Fruit fly (Drosophila melanogaster): ENCODE results near the gene CCT6.
"Not testable (repeated sequence)": the region's sequence is repeated elsewhere in the genome, so short reads cannot be mapped to it uniquely, and the experiment has no call there.

The CCT6 gene

DNA sequence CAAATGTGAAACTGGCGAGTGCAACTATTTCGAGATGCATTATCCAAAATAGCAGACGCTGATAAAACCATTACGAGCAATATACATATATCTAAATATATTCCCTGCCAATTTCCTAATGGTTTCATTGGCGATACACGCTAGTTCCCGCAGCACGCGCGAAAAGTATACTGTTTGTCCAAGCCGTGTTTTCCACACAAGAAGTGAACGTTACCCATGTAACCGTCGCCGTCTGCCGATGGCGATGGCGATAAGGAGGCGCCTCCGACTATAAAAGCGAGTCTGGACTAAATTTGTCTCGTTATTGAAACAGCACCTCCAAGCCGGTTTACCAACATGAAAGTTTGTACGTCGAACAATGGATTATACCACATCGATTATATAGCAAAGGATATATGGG lies 32.4 kb downstream of the CCT6 start, which contains the start of gene CG43673:
Gene CG43673, plus strand, starts transcription at position 301 of the 400 bp plus-strand sequence.
- TF ChIP-seq CG17801 (GFP tag; optimal IDR thresholded peaks at IDR 0.05; ENCODE audit: partially characterized antibody): no peak

- TF ChIP-seq CG17801 (GFP tag; optimal IDR thresholded peaks at IDR 0.05; ENCODE audit: partially characterized antibody): no peak
These were observed 37.2 kb downstream of the CCT6 start, which contains the start of gene Efhc1.1 for dm6 chrX:15783610-15784009. TSS of gene Efhc1.1 (minus strand) at chrX:15783710.

DNA sequence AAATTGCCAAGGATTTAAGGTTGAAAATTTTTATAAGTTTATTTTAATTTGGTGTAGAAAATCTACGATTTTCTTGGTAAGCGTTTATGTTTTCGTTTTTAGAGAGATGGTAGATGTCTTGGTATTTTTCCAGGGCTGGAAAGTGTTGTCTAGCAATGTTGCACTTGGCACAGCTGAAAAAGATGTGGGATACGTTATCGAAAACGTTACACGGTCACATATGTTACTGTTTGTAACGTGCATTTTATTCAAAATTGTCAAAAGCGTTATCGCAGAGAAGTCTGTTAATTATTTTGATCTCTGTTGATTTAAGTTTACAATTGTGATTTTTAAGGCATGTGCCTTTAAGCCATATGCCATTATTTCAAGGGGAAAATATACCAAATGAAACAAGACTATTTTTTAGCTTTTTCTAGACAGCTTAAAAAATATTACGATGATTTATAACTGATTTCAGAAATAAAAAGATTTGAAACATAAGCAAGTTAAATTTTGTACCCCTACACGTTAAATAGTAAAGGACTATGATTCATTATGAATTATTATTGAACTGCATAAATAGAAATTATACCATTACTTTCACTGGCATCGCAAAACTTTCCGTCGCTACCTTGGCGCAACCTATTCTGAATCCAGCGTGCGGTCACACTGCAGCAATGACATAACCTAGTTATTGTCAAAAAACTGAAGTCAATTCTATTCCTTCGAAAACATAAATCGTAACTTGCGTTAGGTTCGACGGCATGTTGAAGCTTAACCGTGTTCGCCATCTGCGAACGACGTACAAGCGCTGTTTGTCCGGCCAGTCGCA lies 39.2 kb downstream of the CCT6 start, which contains the start of the genes Paf-AHalpha and mRpS30:
Gene Paf-AHalpha, minus strand, starts transcription at position 155 of the 811 bp plus-strand sequence.
Gene mRpS30, plus strand, starts transcription at position 619 of the 811 bp plus-strand sequence.
- TF ChIP-seq CG17801 (GFP tag; optimal IDR thresholded peaks at IDR 0.05; ENCODE audit: partially characterized antibody): peak; percentile 25

dm6 chrX:15786242-15786641 lies 39.8 kb downstream of the CCT6 start:
- no peak for TF ChIP-seq CG17801 (GFP tag; optimal IDR thresholded peaks at IDR 0.05; ENCODE audit: partially characterized antibody)

DNA sequence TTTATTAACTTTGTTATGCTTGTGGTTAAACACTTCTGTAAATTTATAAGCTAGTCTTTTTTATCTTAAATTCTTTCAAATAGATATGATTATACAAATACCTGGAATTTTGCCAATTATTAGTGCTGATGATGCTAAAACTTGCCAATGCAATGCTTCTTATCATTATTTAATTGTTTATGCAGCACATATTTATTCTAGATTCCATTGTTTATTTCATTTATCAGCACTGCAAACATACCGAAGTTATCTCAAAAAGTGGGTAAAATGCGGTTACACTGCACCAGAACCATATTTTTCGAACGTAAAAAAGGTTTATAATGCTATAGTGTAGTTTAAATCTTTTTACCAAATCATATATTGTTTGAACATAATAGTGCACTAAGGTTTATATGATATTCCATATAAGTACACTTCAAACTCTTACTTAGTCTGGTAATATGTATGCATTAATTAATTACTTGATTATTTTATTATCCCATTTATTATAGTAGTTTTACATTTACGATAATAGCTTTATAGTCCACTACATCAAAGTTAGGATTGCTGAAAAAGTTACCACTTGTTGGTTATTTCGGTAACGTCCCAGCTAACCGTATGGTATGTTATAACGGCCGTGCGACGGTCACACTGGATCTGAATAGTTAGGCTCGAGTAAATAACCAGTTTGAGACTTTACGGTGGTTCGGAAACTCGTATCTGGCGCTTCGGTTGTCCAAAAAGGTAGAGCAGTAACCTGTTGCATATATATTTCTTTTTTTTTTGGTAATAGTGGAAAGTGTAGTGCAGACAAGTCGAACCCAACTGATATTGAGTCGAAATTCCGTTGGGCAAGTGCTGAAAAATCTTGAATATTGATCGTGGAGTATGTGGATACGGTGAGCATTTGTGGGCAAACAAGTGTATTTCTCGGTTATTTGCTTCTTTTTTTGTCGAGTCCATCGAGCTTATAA lies 42.1 kb downstream of the CCT6 start, which contains the start of gene Rhp:
Gene Rhp, plus strand, starts transcription at position 663 of the 953 bp plus-strand sequence.
- TF ChIP-seq CG17801 (GFP tag; optimal IDR thresholded peaks at IDR 0.05; ENCODE audit: partially characterized antibody): peak; percentile 28

DNA sequence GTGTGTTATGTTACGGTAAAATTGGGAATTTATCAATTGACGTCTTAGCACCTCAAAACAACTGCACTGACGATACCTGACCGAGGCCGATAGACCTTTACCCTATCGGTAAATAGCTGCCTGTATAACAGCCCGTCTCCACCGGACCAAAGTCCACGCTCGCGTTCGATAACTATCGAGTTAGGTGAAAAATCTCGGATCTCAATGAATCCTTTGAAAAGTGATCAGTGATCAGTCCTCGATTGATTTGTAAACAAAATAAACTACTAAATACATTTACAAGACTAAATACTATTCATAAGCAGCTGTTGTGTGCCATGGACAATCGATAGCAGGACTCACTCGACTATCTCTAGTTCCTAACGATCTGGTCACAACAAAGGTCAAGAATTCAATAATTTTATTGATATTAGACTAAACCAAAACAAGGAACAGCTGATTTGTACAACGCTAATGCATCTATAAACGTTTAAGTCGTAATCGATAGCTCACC lies 49.5 kb downstream of the CCT6 start, which contains the start of gene sordd1:
Gene sordd1, minus strand, starts transcription at position 78 of the 493 bp plus-strand sequence.
- not testable (repeated sequence) for TF ChIP-seq CG17801 (GFP tag; optimal IDR thresholded peaks at IDR 0.05; ENCODE audit: partially characterized antibody)
